Worm (Caenorhabditis elegans) whole organism, L2 larva: ENCODE measurements around the gene VF13D12L.3.

ENCODE experiments used
- C34F6.9 ChIP-seq: fragments of 150-350 bp; optimal IDR thresholded peaks from 2 replicates; lab custom pipeline; 2014; ENCODE audit warnings: missing biosample characterization, missing genetic modification characterization
- F13H6.1 ChIP-seq: sonication (generic microtip); optimal IDR thresholded peaks from 2 replicates; lab custom pipeline; 2016; ENCODE audit warnings: missing genetic modification characterization, missing compliant biosample characterization
- Y55F3AM.14 ChIP-seq: fragments of 200-800 bp; sonication (Bioruptor generic); optimal IDR thresholded peaks from 2 replicates; lab custom pipeline; 2018; ENCODE audit warnings: mild to moderate bottlenecking, missing genetic modification characterization, missing compliant biosample characterization
- alr-1 ChIP-seq: fragments of 150-350 bp; optimal IDR thresholded peaks from 2 replicates; lab custom pipeline; 2014; ENCODE audit warnings: missing biosample characterization, missing genetic modification characterization
- aly-2 ChIP-seq: fragments of 150-350 bp; optimal IDR thresholded peaks from 2 replicates; lab custom pipeline; 2014; ENCODE audit warnings: missing biosample characterization, missing genetic modification characterization
- blmp-1 ChIP-seq: sonication (generic microtip); optimal IDR thresholded peaks from 2 replicates; lab custom pipeline; 2017; ENCODE audit warnings: missing genetic modification characterization, mild to moderate bottlenecking, missing compliant biosample characterization, antibody characterized with exemption, moderate library complexity; ENCODE audit not compliant: insufficient read depth
- ceh-16 ChIP-seq: fragments of 150-350 bp; optimal IDR thresholded peaks from 2 replicates; lab custom pipeline; 2014; ENCODE audit warnings: missing biosample characterization, missing genetic modification characterization
- ceh-82 ChIP-seq: fragments of 150-350 bp; optimal IDR thresholded peaks from 2 replicates; lab custom pipeline; 2014; ENCODE audit warnings: missing biosample characterization, missing genetic modification characterization
- crh-2 ChIP-seq: sonication (generic microtip); optimal IDR thresholded peaks from 2 replicates; lab custom pipeline; 2017; ENCODE audit warnings: missing biosample characterization, missing genetic modification characterization
- dmd-4 ChIP-seq: sonication (generic microtip); optimal IDR thresholded peaks from 2 replicates; lab custom pipeline; 2017; ENCODE audit warnings: missing biosample characterization, missing genetic modification characterization
- egl-27 ChIP-seq: sonication (generic microtip); optimal IDR thresholded peaks from 3 replicates; lab custom pipeline; 2017; ENCODE audit warnings: missing biosample characterization, missing genetic modification reagents, missing genetic modification characterization
- elt-3 ChIP-seq: sonication (generic microtip); optimal IDR thresholded peaks from 2 replicates; lab custom pipeline; 2017; ENCODE audit warnings: missing biosample characterization, missing genetic modification characterization
- fos-1 ChIP-seq: fragments of 150-350 bp; optimal IDR thresholded peaks from 2 replicates; lab custom pipeline; 2014; ENCODE audit warnings: missing biosample characterization, missing genetic modification characterization
- gmeb-1 ChIP-seq: fragments of 150-350 bp; optimal IDR thresholded peaks from 2 replicates; lab custom pipeline; 2014; ENCODE audit warnings: missing biosample characterization, missing genetic modification characterization
- lin-13 ChIP-seq: fragments of 150-350 bp; optimal IDR thresholded peaks from 2 replicates; lab custom pipeline; 2014; ENCODE audit warnings: missing biosample characterization, missing genetic modification reagents, missing genetic modification characterization
- lin-39 ChIP-seq: fragments of 150-350 bp; optimal IDR thresholded peaks from 2 replicates; lab custom pipeline; 2014; ENCODE audit warnings: missing biosample characterization, missing genetic modification reagents, missing genetic modification characterization
- lsy-2 ChIP-seq, 2 experiments: fragments of 150-350 bp in 1 of 2; sonication (generic microtip) in 1 of 2; optimal IDR thresholded peaks; 2 replicates each; lab custom pipeline; 2014 to 2017; ENCODE audit warnings: missing biosample characterization in 2 of 2, missing genetic modification characterization in 2 of 2
- mab-5 ChIP-seq: fragments of 150-350 bp; optimal IDR thresholded peaks from 2 replicates; lab custom pipeline; 2014; ENCODE audit warnings: missing biosample characterization, missing genetic modification characterization
- mdl-1 ChIP-seq, 2 experiments: fragments of 150-350 bp in 1 of 2; sonication (generic microtip) in 1 of 2; optimal IDR thresholded peaks; 2 replicates each; lab custom pipeline; 2017; ENCODE audit warnings: missing biosample characterization in 2 of 2, missing genetic modification characterization in 2 of 2
- nhr-11 ChIP-seq: fragments of 150-350 bp; optimal IDR thresholded peaks from 2 replicates; lab custom pipeline; 2014; ENCODE audit warnings: missing biosample characterization, missing genetic modification characterization
- nhr-129 ChIP-seq: fragments of 150-350 bp; optimal IDR thresholded peaks from 2 replicates; lab custom pipeline; 2014; ENCODE audit warnings: missing biosample characterization, missing genetic modification characterization
- nhr-21 ChIP-seq: fragments of 150-350 bp; optimal IDR thresholded peaks from 2 replicates; lab custom pipeline; 2014; ENCODE audit warnings: missing biosample characterization, missing genetic modification characterization
- nhr-237 ChIP-seq: fragments of 150-350 bp; optimal IDR thresholded peaks from 2 replicates; lab custom pipeline; 2014; ENCODE audit warnings: missing biosample characterization, missing genetic modification characterization
- nhr-25 ChIP-seq: fragments of 150-350 bp; sonication (generic microtip); optimal IDR thresholded peaks from 3 replicates; lab custom pipeline; 2014; ENCODE audit warnings: missing biosample characterization, missing genetic modification characterization
- nhr-6 ChIP-seq: fragments of 150-350 bp; optimal IDR thresholded peaks from 2 replicates; lab custom pipeline; 2014; ENCODE audit warnings: missing biosample characterization, missing genetic modification characterization
- nhr-77 ChIP-seq: fragments of 150-350 bp; optimal IDR thresholded peaks from 2 replicates; lab custom pipeline; 2014; ENCODE audit warnings: missing biosample characterization, missing genetic modification characterization
- sem-4 ChIP-seq: fragments of 150-350 bp; optimal IDR thresholded peaks from 2 replicates; lab custom pipeline; 2014; ENCODE audit warnings: missing biosample characterization, missing genetic modification reagents, missing genetic modification characterization
- skn-1 ChIP-seq: sonication (generic microtip); optimal IDR thresholded peaks from 2 replicates; lab custom pipeline; 2017; ENCODE audit warnings: missing biosample characterization, missing genetic modification characterization
- sma-9 ChIP-seq, 2 experiments: fragments of 150-350 bp in 1 of 2; sonication (generic microtip) in 1 of 2; optimal IDR thresholded peaks; 2 replicates each; lab custom pipeline; 2014 to 2016; ENCODE audit warnings: missing genetic modification characterization in 2 of 2, mild to moderate bottlenecking in 1 of 2, missing biosample characterization in 1 of 2, missing compliant biosample characterization in 1 of 2, missing genetic modification reagents in 1 of 2, moderate library complexity in 1 of 2
- snpc-4 ChIP-seq: fragments of 150-350 bp; optimal IDR thresholded peaks from 2 replicates; lab custom pipeline; 2014; ENCODE audit warnings: missing biosample characterization, missing genetic modification characterization
- unc-39 ChIP-seq: fragments of 150-350 bp; optimal IDR thresholded peaks from 2 replicates; lab custom pipeline; 2014; ENCODE audit warnings: missing biosample characterization, missing genetic modification characterization
- unc-55 ChIP-seq: fragments of 150-350 bp; sonication (generic microtip); optimal IDR thresholded peaks from 3 replicates; lab custom pipeline; 2014; ENCODE audit warnings: missing biosample characterization, missing genetic modification reagents, missing genetic modification characterization
- zag-1 ChIP-seq: fragments of 150-350 bp; optimal IDR thresholded peaks from 2 replicates; lab custom pipeline; 2014; ENCODE audit warnings: missing biosample characterization, missing genetic modification characterization
- ztf-11 ChIP-seq: sonication (generic microtip); optimal IDR thresholded peaks from 2 replicates; lab custom pipeline; 2017; ENCODE audit warnings: missing biosample characterization, missing genetic modification characterization
- ztf-4 ChIP-seq: fragments of 150-350 bp; optimal IDR thresholded peaks from 2 replicates; lab custom pipeline; 2014; ENCODE audit warnings: missing biosample characterization, missing genetic modification characterization

Gene VF13D12L.3

DNA sequence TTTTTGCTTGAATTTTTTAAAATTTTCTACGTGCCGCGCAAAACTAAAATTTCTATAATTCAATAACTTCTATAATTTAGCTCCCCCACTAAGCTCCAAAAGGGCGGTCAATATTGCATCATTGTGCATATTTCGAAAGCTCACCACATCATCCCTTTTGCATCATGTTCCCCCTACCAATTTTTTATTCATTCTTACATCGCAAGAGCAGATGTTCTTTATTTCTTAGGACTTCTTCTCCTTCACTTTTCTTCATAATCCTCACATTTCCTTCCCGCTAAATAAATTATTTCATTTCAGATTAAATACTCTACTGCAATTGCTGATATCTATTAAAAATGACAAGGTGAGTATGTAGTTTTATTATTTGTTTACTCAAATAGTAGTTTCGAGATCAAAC lies 18.1 kb downstream of the VF13D12L.3 start, which contains the start of gene ldh-1:
Gene ldh-1 (plus strand): TSS at position 301 of the 400 bp plus-strand sequence.
- TF ChIP-seq nhr-129 (peak; percentile 77), C34F6.9 (tag; lab: Kevin White, UChicago) (no peak)

DNA sequence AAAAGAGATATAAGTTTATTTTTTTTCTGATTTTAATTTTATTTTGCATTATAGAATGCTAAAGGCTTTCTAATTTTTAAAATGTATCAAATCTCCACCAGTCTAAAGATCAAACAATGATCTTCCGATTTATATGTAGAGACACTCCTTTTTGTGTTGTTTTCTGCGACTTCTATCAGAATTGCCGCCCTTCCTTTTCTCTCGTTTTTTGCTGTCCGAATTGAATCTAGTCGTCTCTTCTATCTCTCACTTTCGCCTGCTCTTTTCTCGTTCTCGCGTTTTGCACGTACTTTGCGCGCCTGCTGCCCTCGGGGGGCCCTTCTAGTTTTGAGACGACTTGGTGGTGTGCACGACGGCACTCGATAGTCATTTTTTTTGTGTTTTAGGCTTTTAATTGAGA lies 18.6 kb downstream of the VF13D12L.3 start:
- TF ChIP-seq lin-39 (tag; lab: Kevin White, UChicago) = no peak
- TF ChIP-seq crh-2 (tag; lab: Kevin White, UChicago) = peak; percentile 64
- TF ChIP-seq gmeb-1 (tag; lab: Kevin White, UChicago) = no peak
- peak; percentile 80 for TF ChIP-seq C34F6.9 (tag; lab: Kevin White, UChicago)
- TF ChIP-seq lin-13 (GFP tag; lab: Kevin White, UChicago) = peak; percentile 3
- no peak for TF ChIP-seq alr-1 (tag; lab: Kevin White, UChicago)
- TF ChIP-seq mdl-1 (tag; optimal IDR thresholded peaks at IDR 0.05; lab: Kevin White, UChicago) = peak; percentile 4 to 13
- peak; percentile 42 for TF ChIP-seq nhr-129
- TF ChIP-seq fos-1 (tag; lab: Kevin White, UChicago) = peak; percentile 10
- peak; percentile 55 for TF ChIP-seq zag-1 (tag; lab: Kevin White, UChicago)
- TF ChIP-seq snpc-4 = no peak
- TF ChIP-seq lsy-2 (tag; optimal IDR thresholded peaks at IDR 0.05; lab: Kevin White, UChicago) = peak in 1 of 2 experiments; percentile 65
- no peak for TF ChIP-seq nhr-77 (tag; lab: Kevin White, UChicago)
- peak; percentile 41 for TF ChIP-seq egl-27 (tag; lab: Kevin White, UChicago)
- no peak for TF ChIP-seq ceh-82 (tag; lab: Kevin White, UChicago)
- TF ChIP-seq sem-4 = peak; percentile 65
- no peak for TF ChIP-seq skn-1 (tag; lab: Kevin White, UChicago)
- no peak for TF ChIP-seq nhr-237 (tag; lab: Kevin White, UChicago)
- no peak for TF ChIP-seq unc-39 (tag; lab: Kevin White, UChicago)
- TF ChIP-seq F13H6.1 (tag; lab: Kevin White, UChicago) = peak; percentile 39
- TF ChIP-seq sma-9 (GFP tag; optimal IDR thresholded peaks at IDR 0.05; lab: Kevin White, UChicago) = peak; percentile 48
- TF ChIP-seq sma-9 (tag; optimal IDR thresholded peaks at IDR 0.05; lab: Kevin White, UChicago) = no peak
- TF ChIP-seq blmp-1 = peak; percentile 8
- no peak for TF ChIP-seq nhr-21 (tag; lab: Kevin White, UChicago)
- peak; percentile 26 for TF ChIP-seq nhr-6
- TF ChIP-seq unc-55 (GFP tag; lab: Kevin White, UChicago) = peak; percentile 1
- TF ChIP-seq dmd-4 (tag; lab: Kevin White, UChicago) = no peak
- no peak for TF ChIP-seq aly-2 (tag; lab: Kevin White, UChicago)
- TF ChIP-seq mab-5 (tag; lab: Kevin White, UChicago) = peak; percentile 18
- TF ChIP-seq nhr-25 (tag; lab: Kevin White, UChicago) = peak; percentile 52
- TF ChIP-seq Y55F3AM.14 (GFP tag; lab: Kevin White, UChicago) = no peak

DNA sequence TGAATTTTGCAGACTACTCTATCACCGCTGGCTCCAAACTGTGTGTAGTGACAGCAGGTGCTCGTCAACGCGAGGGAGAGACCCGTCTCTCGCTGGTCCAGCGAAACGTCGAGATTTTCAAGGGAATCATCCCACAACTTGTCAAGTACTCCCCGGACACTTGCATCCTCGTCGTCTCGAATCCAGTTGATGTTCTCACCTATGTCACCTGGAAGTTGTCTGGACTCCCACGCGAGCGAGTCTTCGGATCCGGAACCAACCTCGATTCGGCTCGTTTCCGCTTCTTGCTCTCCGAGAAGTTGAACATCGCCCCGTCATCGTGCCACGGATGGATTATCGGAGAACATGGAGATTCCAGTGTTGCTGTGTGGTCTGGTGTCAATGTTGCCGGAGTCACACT lies 19.8 kb downstream of the VF13D12L.3 start:
- TF ChIP-seq elt-3 (tag; lab: Kevin White, UChicago) (no peak), ztf-11 (tag; lab: Kevin White, UChicago) (no peak), ceh-16 (tag; lab: Kevin White, UChicago) (no peak), sem-4 (no peak), nhr-11 (no peak), zag-1 (tag; lab: Kevin White, UChicago) (no peak), gmeb-1 (tag; lab: Kevin White, UChicago) (no peak)

DNA sequence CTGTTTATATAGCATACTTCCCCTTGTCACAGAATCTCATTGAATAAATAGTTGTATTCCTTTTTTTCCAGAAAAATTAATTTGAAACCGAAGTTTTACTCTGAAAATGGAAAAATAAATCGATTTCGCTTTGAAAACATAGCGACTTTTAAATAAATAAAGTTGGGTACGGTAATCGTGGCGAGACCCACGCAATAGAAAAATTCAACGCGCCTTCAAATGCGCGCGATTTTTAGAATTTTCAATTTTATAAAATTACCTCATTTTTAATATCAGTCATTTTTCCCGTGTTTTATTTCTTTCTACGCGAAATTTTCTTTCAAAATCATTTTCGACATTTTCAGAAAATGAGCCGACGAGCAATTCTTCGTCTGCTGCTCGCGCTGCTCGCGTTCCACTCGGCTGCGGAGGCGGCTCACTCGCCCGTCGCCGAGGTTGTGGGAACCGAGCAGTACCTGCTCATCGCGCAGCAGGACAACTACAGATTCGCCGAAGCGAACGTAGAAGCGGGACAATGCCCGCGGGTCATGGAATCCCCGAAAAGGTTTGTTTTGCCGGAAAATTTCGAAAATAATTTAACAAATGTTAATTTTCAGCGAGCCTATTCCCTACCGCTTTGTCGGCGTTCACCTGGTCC lies 20.8 kb downstream of the VF13D12L.3 start, which contains the start of gene F13D12.5:
Gene F13D12.5 (plus strand): TSS at position 345 of the 637 bp plus-strand sequence.
- TF ChIP-seq alr-1 (tag; lab: Kevin White, UChicago) (no peak), ztf-4 (tag; lab: Kevin White, UChicago) (peak; percentile 38)
- TF ChIP-seq, all 48 proteins: peak for 1
